Worm (Caenorhabditis elegans) whole organism, early embryonic: ENCODE results near the gene clec-143.

Experiments
- B0310.2 ChIP-seq: sonication (generic microtip); optimal IDR thresholded peaks from 2 replicates; lab custom pipeline; 2016; ENCODE audit warnings: mild to moderate bottlenecking, missing genetic modification characterization, missing compliant biosample characterization
- F13C5.2 ChIP-seq: sonication (generic microtip); optimal IDR thresholded peaks from 2 replicates; lab custom pipeline; 2017; ENCODE audit warnings: mild to moderate bottlenecking, missing genetic modification characterization, inconsistent platforms, missing compliant biosample characterization
- aly-1 ChIP-seq: sonication (generic microtip); optimal IDR thresholded peaks from 2 replicates; lab custom pipeline; 2016; ENCODE audit warnings: missing genetic modification characterization, missing compliant biosample characterization
- ama-1 ChIP-seq: fragments of 150-350 bp; optimal IDR thresholded peaks from 2 replicates; lab custom pipeline; 2014
- ceh-13 ChIP-seq: fragments of 200-800 bp; sonication (Bioruptor generic); optimal IDR thresholded peaks from 2 replicates; lab custom pipeline; 2018; ENCODE audit warnings: mild to moderate bottlenecking, missing genetic modification characterization, missing compliant biosample characterization
- ceh-36 ChIP-seq: sonication (generic microtip); optimal IDR thresholded peaks from 2 replicates; lab custom pipeline; 2016; ENCODE audit warnings: missing genetic modification characterization, inconsistent platforms, missing compliant biosample characterization
- ets-7 ChIP-seq: sonication (generic microtip); optimal IDR thresholded peaks from 2 replicates; lab custom pipeline; 2016; ENCODE audit warnings: missing genotype, missing genetic modification characterization, missing compliant biosample characterization
- flt-1 ChIP-seq: fragments of 200-800 bp; sonication (Bioruptor generic); IDR thresholded peaks from 2 replicates; pipeline ENCODE4 v1.3.6; 2022; ENCODE audit warnings: missing genetic modification characterization, missing compliant biosample characterization
- hmbx-1 ChIP-seq: sonication (generic microtip); optimal IDR thresholded peaks from 2 replicates; lab custom pipeline; 2016; ENCODE audit warnings: mild to moderate bottlenecking, missing genetic modification characterization, missing compliant biosample characterization
- hmg-4 ChIP-seq: fragments of 200-800 bp; sonication (Bioruptor generic); optimal IDR thresholded peaks from 2 replicates; lab custom pipeline; 2018; ENCODE audit warnings: mild to moderate bottlenecking, missing genetic modification characterization, missing compliant biosample characterization
- hnd-1 ChIP-seq: sonication (generic microtip); optimal IDR thresholded peaks from 2 replicates; lab custom pipeline; 2016; ENCODE audit warnings: missing genetic modification characterization, missing compliant biosample characterization
- pes-1 ChIP-seq: fragments of 200-800 bp; sonication (Bioruptor generic); IDR thresholded peaks from 2 replicates; pipeline ENCODE4 v1.3.6; 2022; ENCODE audit warnings: missing genetic modification reagents, missing genetic modification characterization, missing compliant biosample characterization
- scrt-1 ChIP-seq: fragments of 200-800 bp; sonication (Bioruptor generic); IDR thresholded peaks from 2 replicates; pipeline ENCODE4 v1.3.6; 2022; ENCODE audit warnings: missing genetic modification characterization, missing compliant biosample characterization
- sea-1 ChIP-seq: fragments of 200-800 bp; sonication (Bioruptor generic); conservative IDR thresholded peaks from 2 replicates; pipeline ENCODE4 v1.3.6; 2022; ENCODE audit warnings: missing genetic modification characterization, missing compliant biosample characterization
- tbx-11 ChIP-seq: fragments of 200-800 bp; sonication (Bioruptor generic); IDR thresholded peaks from 2 replicates; pipeline ENCODE4 v1.3.6; 2022; ENCODE audit warnings: missing genetic modification characterization, missing compliant biosample characterization
- tbx-37 ChIP-seq: fragments of 200-800 bp; sonication (Bioruptor generic); conservative IDR thresholded peaks from 2 replicates; pipeline ENCODE4 v1.3.6; 2022; ENCODE audit warnings: missing genetic modification reagents, missing genetic modification characterization, missing compliant biosample characterization
- tra-4 ChIP-seq: sonication (generic microtip); optimal IDR thresholded peaks from 2 replicates; lab custom pipeline; 2017; ENCODE audit warnings: missing genetic modification characterization, missing compliant biosample characterization

clec-143 gene

DNA sequence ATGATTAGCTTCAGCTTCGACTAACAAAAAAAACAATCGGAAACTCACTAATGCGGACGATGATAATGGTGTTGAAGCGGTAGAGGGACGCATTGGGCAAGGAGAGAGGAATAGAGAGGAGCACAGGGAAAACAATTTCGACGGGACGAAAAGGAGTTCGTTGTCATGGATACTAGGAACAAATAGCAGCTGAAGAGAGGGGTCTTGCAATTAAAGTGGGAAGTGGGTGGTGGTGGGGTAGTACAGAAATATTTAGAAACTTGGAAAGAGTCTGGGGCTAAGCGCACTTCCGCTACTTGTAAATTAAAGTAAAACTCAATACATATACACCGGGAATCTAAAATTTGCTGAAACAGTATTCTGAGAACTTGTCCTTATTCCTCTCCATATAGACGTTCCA is 39.6 kb upstream of the clec-143 start, which contains the start of gene F59B10.2:
Gene F59B10.2 (minus strand): TSS at position 101 of the 400 bp plus-strand sequence.
- TF ChIP-seq ama-1 (lab: Kevin White, UChicago) (no peak), flt-1 (no peak)

DNA sequence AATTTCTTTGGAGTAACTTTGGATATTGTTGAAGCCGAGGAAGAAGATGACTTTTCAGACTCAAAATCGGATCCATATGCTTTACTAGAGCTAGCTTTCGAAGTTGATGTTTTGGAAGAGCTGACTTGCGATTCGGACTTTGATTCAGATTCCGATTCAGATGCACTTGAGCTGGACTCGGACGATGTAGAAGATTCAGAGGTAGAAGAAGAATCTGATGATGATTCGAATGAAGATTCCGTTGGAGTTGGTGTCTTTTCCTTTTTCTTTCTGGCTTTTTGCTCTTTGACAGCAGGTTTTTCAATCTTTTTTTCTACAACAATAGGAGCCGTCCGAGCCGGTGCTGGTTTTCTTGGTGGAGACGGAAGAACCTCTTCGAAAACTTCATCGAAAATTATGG is 37.8 kb upstream of the clec-143 start:
- TF ChIP-seq B0310.2 (tag; lab: Kevin White, UChicago): no peak
- no peak for TF ChIP-seq pes-1
- no peak for TF ChIP-seq aly-1 (tag; lab: Kevin White, UChicago)
- no peak for TF ChIP-seq ama-1 (lab: Kevin White, UChicago)
- no peak for TF ChIP-seq ceh-36 (tag; lab: Kevin White, UChicago)
- TF ChIP-seq hnd-1 (tag; lab: Kevin White, UChicago): no peak
- TF ChIP-seq tra-4: no peak
- no peak for TF ChIP-seq F13C5.2 (tag; lab: Kevin White, UChicago)
- no peak for TF ChIP-seq hmbx-1 (tag; lab: Kevin White, UChicago)
- no peak for TF ChIP-seq ceh-13 (GFP tag; lab: Kevin White, UChicago)
- no peak for TF ChIP-seq tbx-37
- TF ChIP-seq tbx-11 (GFP tag; lab: Robert Waterston, UW): no peak

DNA sequence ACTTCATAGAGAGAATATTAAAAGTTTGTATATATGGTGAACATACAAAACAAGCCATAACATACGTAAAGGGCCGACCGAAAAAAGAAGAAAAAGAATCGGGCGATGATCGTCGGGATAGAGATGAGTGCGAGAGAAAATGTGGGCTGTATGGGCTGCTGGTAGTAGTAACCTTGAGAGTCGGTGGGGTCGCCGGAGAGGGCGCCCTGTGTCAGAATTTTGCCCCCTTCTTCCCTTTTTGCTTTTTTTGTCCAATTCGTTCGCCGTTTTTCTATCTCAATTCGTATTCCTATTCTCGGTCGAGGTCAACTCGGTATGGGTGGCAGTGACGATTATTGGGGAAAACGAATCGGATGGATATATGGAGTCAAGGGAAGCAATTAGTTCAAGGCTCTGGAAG is 35.9 kb upstream of the clec-143 start:
- TF ChIP-seq tbx-11 (GFP tag; lab: Robert Waterston, UW): no peak
- TF ChIP-seq hmg-4: peak; percentile 18

DNA sequence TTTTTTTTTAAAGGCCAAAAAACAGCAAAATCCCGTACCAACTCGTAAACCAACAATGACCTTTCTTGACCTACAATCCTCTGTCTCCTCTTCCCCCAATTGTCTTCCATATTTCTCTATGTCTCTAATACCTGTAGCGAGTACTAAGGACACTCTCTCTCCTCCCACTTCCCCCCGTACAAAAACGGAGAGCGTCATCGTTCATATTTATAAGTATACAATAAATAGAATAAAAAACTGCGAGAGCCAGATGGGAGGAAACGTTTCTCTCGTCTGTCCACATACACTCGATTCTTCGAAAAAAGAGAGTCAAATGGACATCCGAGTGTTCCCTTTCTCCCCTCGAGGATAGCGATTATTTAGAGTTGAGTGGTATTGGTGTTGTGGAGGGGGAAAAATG is 34.6 kb upstream of the clec-143 start:
- TF ChIP-seq aly-1 (tag; lab: Kevin White, UChicago) (no peak), scrt-1 (GFP tag; lab: Robert Waterston, UW) (no peak), hmg-4 (peak; percentile 72)

DNA sequence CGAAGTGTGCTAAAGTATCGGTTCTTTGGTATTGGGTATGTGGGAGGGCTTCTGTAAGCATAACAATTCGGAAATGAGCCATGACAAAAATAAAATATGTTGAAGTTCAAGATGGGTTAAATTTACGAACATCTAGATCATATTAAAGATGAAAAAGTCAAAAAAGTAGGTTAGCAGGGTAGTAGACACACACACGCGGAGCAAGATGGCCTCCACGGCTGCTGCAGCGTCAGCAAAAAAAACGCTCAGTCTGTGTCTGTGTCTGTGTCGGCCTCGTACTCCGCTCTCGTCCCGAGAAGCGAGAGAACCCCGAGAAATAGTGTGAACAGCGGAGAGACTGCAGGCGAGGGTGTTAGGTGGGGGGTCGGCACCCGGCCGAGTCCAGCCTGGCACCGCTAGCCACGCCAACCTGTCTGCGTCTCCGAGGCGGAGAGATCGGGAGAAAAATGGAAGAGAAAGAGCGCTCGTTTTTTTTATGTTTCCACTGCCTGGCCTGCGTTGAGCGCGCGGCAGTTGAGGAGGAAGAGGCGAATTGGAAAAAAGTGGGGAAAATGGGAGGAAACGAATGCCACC is 32.5 kb upstream of the clec-143 start, which contains the start of gene myrf-1:
Gene myrf-1 (minus strand): TSS at position 51 of the 573 bp plus-strand sequence.
- TF ChIP-seq ceh-13 (GFP tag; lab: Kevin White, UChicago): no peak
- no peak for TF ChIP-seq aly-1 (tag; lab: Kevin White, UChicago)
- TF ChIP-seq tbx-37: no peak
- peak; percentile 86 for TF ChIP-seq hmg-4
- no peak for TF ChIP-seq hnd-1 (tag; lab: Kevin White, UChicago)
- no peak for TF ChIP-seq ama-1 (lab: Kevin White, UChicago)
- TF ChIP-seq tbx-11 (GFP tag; lab: Robert Waterston, UW): no peak
- no peak for TF ChIP-seq pes-1
- TF ChIP-seq flt-1: peak; percentile 55; the same call in 1 of the 2 replicates
- peak; percentile 18 for TF ChIP-seq ceh-36 (tag; lab: Kevin White, UChicago)
- no peak for TF ChIP-seq sea-1 (GFP tag; lab: Robert Waterston, UW)
- no peak for TF ChIP-seq B0310.2 (tag; lab: Kevin White, UChicago)
- TF ChIP-seq F13C5.2 (tag; lab: Kevin White, UChicago): peak; percentile 69
- no peak for TF ChIP-seq tra-4
- no peak for TF ChIP-seq ets-7 (tag; lab: Kevin White, UChicago)
- TF ChIP-seq scrt-1 (GFP tag; lab: Robert Waterston, UW): 0 out of 2 replicates have a peak, but pooled peaks have one; percentile 45
- TF ChIP-seq hmbx-1 (tag; lab: Kevin White, UChicago): no peak

DNA sequence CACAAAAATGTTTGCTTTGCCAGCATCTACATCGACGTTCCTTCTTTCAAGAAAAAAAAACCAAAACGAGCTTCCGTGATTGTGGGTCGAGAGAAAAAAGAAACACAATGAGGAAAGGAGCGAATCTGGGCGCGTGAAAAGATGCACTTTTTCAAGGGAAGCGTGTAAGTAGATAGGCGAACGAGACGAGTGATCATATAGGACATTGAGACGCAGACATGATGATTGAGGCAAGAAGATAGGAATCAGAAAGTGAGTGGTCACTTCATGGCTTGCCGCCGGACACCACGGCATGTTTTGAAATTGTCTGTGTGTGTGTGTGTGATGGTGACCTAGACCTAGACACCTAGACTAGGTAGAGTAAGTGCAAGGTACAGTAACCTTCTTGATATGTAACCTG is 31.5 kb upstream of the clec-143 start:
- TF ChIP-seq ceh-36 (tag; lab: Kevin White, UChicago) (no peak), hmg-4 (peak; percentile 34), F13C5.2 (tag; lab: Kevin White, UChicago) (peak; percentile 28), scrt-1 (GFP tag; lab: Robert Waterston, UW) (no peak), pes-1 (no peak)

DNA sequence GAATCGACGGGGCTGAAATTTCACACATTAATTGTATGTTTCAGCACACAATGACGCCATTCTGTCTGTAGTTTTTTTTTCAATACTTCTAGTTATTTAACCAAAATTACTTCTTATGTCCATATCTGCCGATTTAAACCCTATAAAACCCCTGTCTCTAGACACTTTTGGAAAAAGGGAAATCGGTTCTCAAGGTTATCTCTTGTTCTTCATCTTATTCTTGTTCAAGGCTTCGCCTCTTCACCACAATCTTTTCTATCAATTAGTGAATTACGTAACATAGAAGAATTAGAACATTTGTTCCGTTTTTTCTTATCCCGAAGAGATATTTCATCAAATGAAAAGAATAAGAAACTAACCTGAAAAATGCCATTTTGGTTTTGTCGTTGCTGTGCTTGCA is 30.6 kb upstream of the clec-143 start:
- TF ChIP-seq hnd-1 (tag; lab: Kevin White, UChicago): no peak
- TF ChIP-seq pes-1: no peak
- TF ChIP-seq aly-1 (tag; lab: Kevin White, UChicago): no peak
- no peak for TF ChIP-seq hmg-4
- no peak for TF ChIP-seq F13C5.2 (tag; lab: Kevin White, UChicago)
- TF ChIP-seq hmbx-1 (tag; lab: Kevin White, UChicago): no peak
- no peak for TF ChIP-seq ceh-36 (tag; lab: Kevin White, UChicago)
- TF ChIP-seq ceh-13 (GFP tag; lab: Kevin White, UChicago): no peak
- no peak for TF ChIP-seq ama-1 (lab: Kevin White, UChicago)
- no peak for TF ChIP-seq tbx-37
- no peak for TF ChIP-seq tra-4
- TF ChIP-seq tbx-11 (GFP tag; lab: Robert Waterston, UW): no peak
- no peak for TF ChIP-seq sea-1 (GFP tag; lab: Robert Waterston, UW)
- no peak for TF ChIP-seq flt-1
- TF ChIP-seq B0310.2 (tag; lab: Kevin White, UChicago): no peak
- TF ChIP-seq ets-7 (tag; lab: Kevin White, UChicago): no peak
- no peak for TF ChIP-seq scrt-1 (GFP tag; lab: Robert Waterston, UW)

DNA sequence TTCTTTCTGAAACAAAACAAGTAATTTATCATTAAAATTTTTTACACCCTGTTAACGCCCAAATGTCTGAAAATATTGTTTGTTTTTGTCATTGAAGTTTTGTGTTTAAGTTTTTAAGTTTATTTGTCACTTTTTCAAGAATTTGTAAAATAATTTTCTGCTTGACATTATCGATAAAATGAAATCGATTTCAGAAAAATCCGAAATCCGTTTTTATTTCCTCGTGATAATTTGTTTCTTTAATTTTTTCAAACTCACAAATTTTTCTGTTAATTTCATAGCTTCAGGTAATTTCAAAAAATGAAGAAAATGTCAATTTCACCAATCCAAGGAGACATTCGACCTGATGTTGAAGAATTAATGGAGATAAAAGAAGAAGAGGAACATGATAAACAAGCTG is 25.8 kb upstream of the clec-143 start, which contains the start of gene ZK666.12:
Gene ZK666.12 (plus strand): TSS at position 301 of the 400 bp plus-strand sequence.
- TF ChIP-seq ceh-36 (tag; lab: Kevin White, UChicago): no peak
- no peak for TF ChIP-seq tra-4
- no peak for TF ChIP-seq F13C5.2 (tag; lab: Kevin White, UChicago)
- TF ChIP-seq flt-1: no peak
- no peak for TF ChIP-seq sea-1 (GFP tag; lab: Robert Waterston, UW)
- no peak for TF ChIP-seq ceh-13 (GFP tag; lab: Kevin White, UChicago)
- no peak for TF ChIP-seq hnd-1 (tag; lab: Kevin White, UChicago)
- TF ChIP-seq tbx-37: no peak
- no peak for TF ChIP-seq tbx-11 (GFP tag; lab: Robert Waterston, UW)
- no peak for TF ChIP-seq ama-1 (lab: Kevin White, UChicago)
- TF ChIP-seq hmg-4: no peak
- no peak for TF ChIP-seq hmbx-1 (tag; lab: Kevin White, UChicago)
- no peak for TF ChIP-seq scrt-1 (GFP tag; lab: Robert Waterston, UW)
